Worm (Caenorhabditis elegans) whole organism, L4/young adult: ENCODE data around the gene Y54H5A.2.

Source experiments
- W03F9.2 ChIP-seq: fragments of 150-350 bp; optimal IDR thresholded peaks from 2 replicates; lab custom pipeline; 2014; ENCODE audit warnings: missing biosample characterization, missing genetic modification characterization
- dao-5 ChIP-seq: sonication (generic microtip); optimal IDR thresholded peaks from 2 replicates; lab custom pipeline; 2016; ENCODE audit warnings: missing genotype, missing genetic modification characterization, moderate library complexity, missing compliant biosample characterization
- him-1 ChIP-seq: sonication (generic microtip); optimal IDR thresholded peaks from 2 replicates; lab custom pipeline; 2016; ENCODE audit warnings: missing genotype, missing genetic modification reagents, missing genetic modification characterization, missing compliant biosample characterization

The Y54H5A.2 gene

ce11 chrIII:5149478-5149877 lies at the start of gene Y54H5A.2:
Y54H5A.2 (minus strand) TSS chrIII:5149578.
- TF ChIP-seq him-1 (tag; lab: Kevin White, UChicago) (no peak), W03F9.2 (tag; lab: Kevin White, UChicago) (no peak)

DNA sequence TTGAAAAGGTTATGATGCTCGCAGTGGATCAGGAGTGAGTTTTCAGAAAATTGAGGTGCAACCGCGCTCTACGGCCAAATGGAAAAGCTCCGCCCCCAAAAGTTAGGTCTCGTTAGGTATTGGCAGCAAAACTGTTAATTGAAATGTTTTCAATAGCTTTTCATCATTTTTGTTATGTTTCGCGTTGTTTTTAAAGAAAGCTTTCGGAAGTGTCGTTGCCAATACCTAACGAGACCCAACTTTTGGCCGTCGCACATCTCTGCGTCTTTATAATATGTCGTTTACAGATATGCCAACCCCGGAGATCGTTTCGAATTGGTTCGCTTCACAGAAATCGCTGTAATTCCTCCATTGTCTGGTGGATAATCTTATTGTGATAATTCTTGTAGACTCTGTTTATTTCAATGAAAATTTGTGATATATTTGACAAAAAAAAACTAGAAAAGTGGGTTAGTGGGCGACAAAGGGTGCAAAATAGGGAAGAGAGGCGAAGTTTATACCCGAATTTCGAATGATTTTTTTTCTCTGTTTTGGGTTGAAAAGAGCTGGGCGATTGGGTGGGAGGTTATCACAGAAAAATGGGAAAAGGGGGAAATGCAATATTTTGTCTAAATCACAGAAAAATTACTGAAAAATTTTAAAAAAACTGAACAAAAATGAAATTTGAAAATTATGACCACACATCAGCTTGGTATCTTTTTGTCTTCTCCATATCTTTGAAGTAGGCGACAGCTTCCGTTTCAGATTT lies 47.1 kb upstream of the Y54H5A.2 start:
- no peak for TF ChIP-seq W03F9.2 (tag; lab: Kevin White, UChicago)

DNA sequence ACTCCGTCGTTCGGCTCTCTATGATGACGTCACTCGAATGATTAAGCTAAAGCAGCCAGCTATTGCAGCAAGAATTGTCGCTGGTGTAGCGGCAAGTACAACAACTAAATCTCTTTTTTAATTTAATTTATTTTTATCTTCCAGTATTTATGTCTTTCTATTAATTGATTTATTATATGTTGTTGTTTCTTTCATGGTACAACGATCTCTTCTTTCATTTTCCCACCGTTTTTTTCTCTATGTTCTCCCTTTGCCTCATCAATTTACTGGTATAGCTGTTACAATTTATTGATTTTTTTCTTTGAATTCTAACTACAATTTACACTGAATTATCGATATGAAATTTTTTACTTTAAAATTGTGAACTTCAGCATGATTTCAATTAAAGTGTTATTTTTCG lies 46.3 kb upstream of the Y54H5A.2 start, which contains the start of gene moc-6:
moc-6 (plus strand) TSS at position 301 of the 400 bp plus-strand sequence.
- no peak for TF ChIP-seq W03F9.2 (tag; lab: Kevin White, UChicago)
- no peak for TF ChIP-seq him-1 (tag; lab: Kevin White, UChicago)
- no peak for TF ChIP-seq dao-5

DNA sequence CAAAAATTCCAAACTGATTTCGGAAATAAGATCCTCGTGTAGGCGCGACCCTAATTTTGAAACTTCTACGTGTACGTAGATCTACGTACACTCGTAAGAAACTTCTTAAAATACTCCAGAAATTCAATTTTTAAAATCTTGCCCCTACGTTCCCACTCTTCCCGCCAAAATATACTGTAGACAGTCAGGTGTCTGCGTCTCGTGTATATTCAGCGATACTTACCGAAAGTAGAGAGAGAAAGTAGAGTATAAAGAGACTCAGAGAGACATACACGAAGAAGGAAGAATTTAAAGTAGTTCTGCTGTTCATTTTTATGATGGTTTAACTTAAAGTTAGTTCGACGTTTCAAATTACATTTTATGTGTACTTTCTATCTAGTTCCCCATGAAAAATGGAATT lies 43.9 kb upstream of the Y54H5A.2 start:
- TF ChIP-seq him-1 (tag; lab: Kevin White, UChicago) (no peak), dao-5 (no peak), W03F9.2 (tag; lab: Kevin White, UChicago) (no peak)

DNA sequence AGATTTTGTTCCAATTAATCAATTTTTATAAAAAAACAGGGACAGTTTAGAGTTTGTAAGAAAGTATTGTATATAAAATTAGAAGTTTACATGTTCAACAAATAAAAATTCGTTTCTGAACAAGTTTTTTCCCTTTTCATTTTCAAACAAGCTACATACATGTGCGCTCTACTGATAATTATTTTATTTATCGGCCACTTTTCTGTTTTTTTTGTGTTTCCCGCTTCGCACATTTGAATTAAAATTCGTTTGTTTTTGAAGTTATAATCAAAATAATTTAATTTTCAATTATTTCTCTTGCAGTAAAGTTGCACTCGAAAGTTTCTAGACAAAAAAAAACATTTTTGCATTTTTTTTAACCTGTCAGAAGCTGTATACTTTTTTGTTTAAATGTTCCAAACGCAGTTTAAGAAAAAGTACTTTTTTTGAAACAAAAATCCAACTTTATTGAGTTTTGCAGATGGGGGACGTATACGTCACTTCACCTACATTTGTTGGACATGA lies 41.3 kb upstream of the Y54H5A.2 start, which contains the start of gene hira-1:
hira-1 (plus strand) TSS at position 454 of the 504 bp plus-strand sequence.
- TF ChIP-seq dao-5 (no peak), W03F9.2 (tag; lab: Kevin White, UChicago) (peak; percentile 45)

- TF ChIP-seq W03F9.2 (tag; lab: Kevin White, UChicago) (no peak), him-1 (tag; lab: Kevin White, UChicago) (no peak), dao-5 (no peak)
These were observed 40.8 kb upstream of the Y54H5A.2 start for ce11 chrIII:5190179-5190578.

- TF ChIP-seq dao-5 (no peak), him-1 (tag; lab: Kevin White, UChicago) (no peak), W03F9.2 (tag; lab: Kevin White, UChicago) (no peak)
These were observed 39.0 kb upstream of the Y54H5A.2 start, which contains the start of gene K10D2.8 for ce11 chrIII:5188426-5188825. K10D2.8 (plus strand) TSS chrIII:5188726.

ce11 chrIII:5185620-5186019 lies 36.2 kb upstream of the Y54H5A.2 start, which contains the start of gene pup-2:
pup-2 (plus strand) TSS chrIII:5185920.
- no peak for TF ChIP-seq W03F9.2 (tag; lab: Kevin White, UChicago)
- TF ChIP-seq dao-5 = no peak
- TF ChIP-seq him-1 (tag; lab: Kevin White, UChicago) = no peak

- no peak for TF ChIP-seq dao-5
- TF ChIP-seq W03F9.2 (tag; lab: Kevin White, UChicago) = no peak
- no peak for TF ChIP-seq him-1 (tag; lab: Kevin White, UChicago)
These were observed 34.0 kb upstream of the Y54H5A.2 start for ce11 chrIII:5183372-5183771.

ce11 chrIII:5181641-5182040 lies 32.3 kb upstream of the Y54H5A.2 start:
- no peak for TF ChIP-seq W03F9.2 (tag; lab: Kevin White, UChicago)
- no peak for TF ChIP-seq dao-5
- no peak for TF ChIP-seq him-1 (tag; lab: Kevin White, UChicago)

DNA sequence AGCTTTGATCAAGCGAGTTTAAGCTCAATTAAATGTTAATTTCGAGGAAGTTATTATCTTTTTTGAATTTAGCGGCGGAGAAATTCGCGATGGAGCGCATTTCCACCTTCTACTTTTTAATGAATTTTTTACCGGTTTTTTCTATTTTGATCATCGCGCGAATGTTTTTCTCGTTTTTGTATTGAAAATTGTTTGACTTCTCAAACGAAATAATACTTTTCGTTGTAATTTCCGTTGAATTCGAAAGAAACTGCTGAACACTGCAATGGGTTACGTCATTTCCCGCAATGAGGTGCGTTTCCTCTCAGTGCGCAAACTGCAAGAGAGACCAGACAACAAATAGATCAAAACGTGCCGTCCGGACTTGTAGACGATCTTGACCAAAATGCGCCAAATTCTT lies 31.8 kb upstream of the Y54H5A.2 start:
- TF ChIP-seq W03F9.2 (tag; lab: Kevin White, UChicago) = no peak
- no peak for TF ChIP-seq him-1 (tag; lab: Kevin White, UChicago)
- no peak for TF ChIP-seq dao-5

- no peak for TF ChIP-seq W03F9.2 (tag; lab: Kevin White, UChicago)
- TF ChIP-seq dao-5 = no peak
- TF ChIP-seq him-1 (tag; lab: Kevin White, UChicago) = no peak
These were observed 31.2 kb upstream of the Y54H5A.2 start for ce11 chrIII:5180588-5180987.

ce11 chrIII:5179166-5179565 lies 29.8 kb upstream of the Y54H5A.2 start:
- TF ChIP-seq dao-5 = no peak
- TF ChIP-seq him-1 (tag; lab: Kevin White, UChicago) = no peak
- no peak for TF ChIP-seq W03F9.2 (tag; lab: Kevin White, UChicago)

ce11 chrIII:5173622-5174021 lies 24.2 kb upstream of the Y54H5A.2 start, which contains the start of gene cid-1:
cid-1 (plus strand) TSS chrIII:5173922.
- no peak for TF ChIP-seq him-1 (tag; lab: Kevin White, UChicago)
- TF ChIP-seq dao-5 = no peak
- TF ChIP-seq W03F9.2 (tag; lab: Kevin White, UChicago) = no peak
